Worm (Caenorhabditis elegans): ENCODE results near the gene alh-8.

Gene alh-8

ce11 chrII:11731174-11731724 is 2.4 kb downstream of the alh-8 start (continued):
- peak; percentile 19 for TF ChIP-seq rnt-1 (tag; optimal IDR thresholded peaks at IDR 0.05)
- TF ChIP-seq aha-1 (tag; optimal IDR thresholded peaks at IDR 0.05), result no peak
- no peak for TF ChIP-seq tbx-2 (tag; optimal IDR thresholded peaks at IDR 0.05)
- no peak for TF ChIP-seq ceh-8 (GFP tag; optimal IDR thresholded peaks at IDR 0.05)
- TF ChIP-seq swsn-7 (tag; optimal IDR thresholded peaks at IDR 0.05), result no peak
- peak; percentile 4 for TF ChIP-seq ztf-4 (tag; optimal IDR thresholded peaks at IDR 0.05)
- peak; percentile 65 for TF ChIP-seq nhr-90 (tag; optimal IDR thresholded peaks at IDR 0.05; ENCODE audit: poor library complexity)
- TF ChIP-seq sox-4 (tag; optimal IDR thresholded peaks at IDR 0.05), result no peak

DNA sequence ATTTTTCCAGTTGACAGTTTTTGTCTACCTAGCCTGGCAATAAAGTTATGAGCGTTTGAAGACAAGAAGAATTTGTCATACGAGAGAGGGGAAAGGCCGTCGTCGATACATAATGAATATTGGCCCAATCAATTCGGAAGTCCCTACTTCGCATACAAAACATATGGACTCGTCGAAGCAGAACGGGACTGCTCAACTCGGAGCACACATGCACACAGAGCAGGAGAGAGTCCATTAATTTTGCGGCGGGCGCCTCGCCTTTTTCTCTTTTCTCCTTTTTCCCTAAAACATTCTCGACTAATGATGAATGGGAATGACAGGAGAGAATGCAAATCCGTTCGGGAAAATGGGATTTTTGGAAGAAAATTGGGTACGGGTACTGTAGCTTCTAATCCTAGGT is 3.7 kb downstream of the alh-8 start, which contains the start of gene F13D12.8:
TSS of gene F13D12.8 (minus strand) at position 82 of the 400 bp plus-strand sequence.
- TF ChIP-seq sptf-1 (tag; optimal IDR thresholded peaks at IDR 0.05) (no peak), ztf-4 (tag; optimal IDR thresholded peaks at IDR 0.05) (no peak), pqm-1 (tag; optimal IDR thresholded peaks at IDR 0.05) (no peak), lin-14 (GFP tag; optimal IDR thresholded peaks at IDR 0.05) (peak; percentile 73), lin-13 (GFP tag; optimal IDR thresholded peaks at IDR 0.05) (no peak), snpc-4 (tag; optimal IDR thresholded peaks at IDR 0.05) (peak; percentile 36), dsc-1 (tag; optimal IDR thresholded peaks at IDR 0.05) (peak; percentile 62)

DNA sequence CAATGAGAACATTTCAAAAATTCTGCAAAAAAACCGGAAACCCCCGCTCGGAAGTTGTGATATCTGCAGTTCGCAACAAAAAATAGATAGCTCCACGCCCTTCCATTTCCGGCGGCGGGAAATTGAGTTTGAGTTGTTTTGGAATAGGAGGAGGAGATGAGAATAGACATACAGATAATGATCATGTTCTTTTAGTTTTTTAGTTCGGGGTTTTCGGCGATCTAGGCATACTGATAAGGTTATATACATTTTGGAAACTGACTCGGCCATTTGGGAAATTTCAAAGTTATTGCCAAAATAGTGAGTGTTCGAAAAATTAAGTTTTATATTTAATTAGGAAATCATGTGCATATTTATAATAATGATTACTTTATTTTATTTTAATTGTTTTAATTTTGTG is 5.0 kb downstream of the alh-8 start:
- TF ChIP-seq nhr-85 (tag) (peak; percentile 29), lin-14 (GFP tag; optimal IDR thresholded peaks at IDR 0.05) (peak; percentile 44), Y116A8C.19 (tag; optimal IDR thresholded peaks at IDR 0.05; ENCODE audit: borderline replicate concordance) (no peak)

- TF ChIP-seq nhr-71 (tag; optimal IDR thresholded peaks at IDR 0.05), result peak; percentile 74
- peak; percentile 96 for TF ChIP-seq grh-1 (GFP tag; IDR thresholded peaks at IDR 0.05)
- TF ChIP-seq unc-86 (tag; optimal IDR thresholded peaks at IDR 0.05), result no peak
- no peak for TF ChIP-seq fkh-10 (GFP tag; optimal IDR thresholded peaks at IDR 0.05)
- TF ChIP-seq nhr-85 (tag), result peak; percentile 93
- TF ChIP-seq lin-35 (GFP tag; optimal IDR thresholded peaks at IDR 0.05), result peak in 1 of 2 experiments; percentile 47
- TF ChIP-seq blmp-1 (tag; optimal IDR thresholded peaks at IDR 0.05), result peak; percentile 84
- TF ChIP-seq nhr-19 (GFP tag; conservative IDR thresholded peaks at IDR 0.05), result peak; percentile 41; the same call in 1 of the 2 replicates
- peak; percentile 62 for TF ChIP-seq nhr-90 (tag; optimal IDR thresholded peaks at IDR 0.05; ENCODE audit: poor library complexity)
- peak; percentile 69 for TF ChIP-seq ztf-4 (tag; optimal IDR thresholded peaks at IDR 0.05)
- TF ChIP-seq elt-2 (tag; optimal IDR thresholded peaks at IDR 0.05), result no peak
- TF ChIP-seq nhr-11 (tag; optimal IDR thresholded peaks at IDR 0.05), result no peak
- peak; percentile 41 to 53 for TF ChIP-seq lsy-2 (tag; optimal IDR thresholded peaks at IDR 0.05)
- peak; percentile 5 to 33 for TF ChIP-seq efl-1 (optimal IDR thresholded peaks at IDR 0.05)
- TF ChIP-seq efl-1 (GFP tag; optimal IDR thresholded peaks at IDR 0.05 in 1 of 2), result peak in 1 of 2 experiments; percentile 91
- peak; percentile 23 for TF ChIP-seq lir-3 (tag; optimal IDR thresholded peaks at IDR 0.05; ENCODE audit: poor library complexity)
- peak; percentile 60 for TF ChIP-seq mep-1 (tag; optimal IDR thresholded peaks at IDR 0.05)
- TF ChIP-seq tbx-2 (tag; optimal IDR thresholded peaks at IDR 0.05), result peak; percentile 57
- TF ChIP-seq snpc-4 (tag; optimal IDR thresholded peaks at IDR 0.05), result no peak
- TF ChIP-seq isw-1 (GFP tag; IDR thresholded peaks at IDR 0.05), result no peak
- peak; percentile 16 for TF ChIP-seq nhr-47 (tag; optimal IDR thresholded peaks at IDR 0.05)
- TF ChIP-seq swsn-7 (tag; optimal IDR thresholded peaks at IDR 0.05), result peak; percentile 22
- TF ChIP-seq ceh-88 (GFP tag; IDR thresholded peaks at IDR 0.05), result no peak
- TF ChIP-seq xbp-1 (tag; optimal IDR thresholded peaks at IDR 0.05), result peak; percentile 20
- TF ChIP-seq elt-3 (tag; optimal IDR thresholded peaks at IDR 0.05), result peak in 4 of 6 experiments; percentile 9 to 75 (median 52)
- peak; percentile 20 for TF ChIP-seq rnt-1 (tag; optimal IDR thresholded peaks at IDR 0.05)
- peak in 1 of 3 experiments; percentile 30 for TF ChIP-seq dpl-1 (GFP tag; optimal IDR thresholded peaks at IDR 0.05)
- peak; percentile 88 for TF ChIP-seq lin-14 (GFP tag; optimal IDR thresholded peaks at IDR 0.05)
- no peak for TF ChIP-seq nhr-237 (tag; optimal IDR thresholded peaks at IDR 0.05)
- peak; percentile 24 for TF ChIP-seq skn-1 (tag; optimal IDR thresholded peaks at IDR 0.05)
- TF ChIP-seq snu-23 (GFP tag; optimal IDR thresholded peaks at IDR 0.05), result peak; percentile 79
- peak in 1 of 2 experiments; percentile 18 for TF ChIP-seq mdl-1 (tag; optimal IDR thresholded peaks at IDR 0.05)
- TF ChIP-seq nhr-20 (tag; optimal IDR thresholded peaks at IDR 0.05), result peak; percentile 74
Observed at ce11 chrII:11737347-11737746, 8.5 kb downstream of the alh-8 start.
